Fruit fly (Drosophila melanogaster): ENCODE results near the gene CG10874.

dm6 chr2L:2173604-2174003 is 18.6 kb downstream of the CG10874 start:
- no peak for TF ChIP-seq CG9948 (tag; optimal IDR thresholded peaks at IDR 0.05)
- TF ChIP-seq rn (GFP tag; IDR thresholded peaks at IDR 0.05) = no peak
- no peak for TF ChIP-seq Pif1A (GFP tag; optimal IDR thresholded peaks at IDR 0.05)
- TF ChIP-seq CG15710 (tag; optimal IDR thresholded peaks at IDR 0.05) = no peak
- no peak for TF ChIP-seq CG12605 (GFP tag; IDR thresholded peaks at IDR 0.05)
- TF ChIP-seq Snoo (tag; optimal IDR thresholded peaks at IDR 0.05) = no peak
- no peak for TF ChIP-seq CG10348 (GFP tag; IDR thresholded peaks at IDR 0.05)
- TF ChIP-seq CG8159 (tag; optimal IDR thresholded peaks at IDR 0.05) = no peak
- no peak for TF ChIP-seq CG13204 (GFP tag; optimal IDR thresholded peaks at IDR 0.05)
- TF ChIP-seq gl (tag; optimal IDR thresholded peaks at IDR 0.05) = no peak
- no peak for TF ChIP-seq CG14655 (GFP tag; optimal IDR thresholded peaks at IDR 0.05)
- no peak for TF ChIP-seq Ets98B (GFP tag; IDR thresholded peaks at IDR 0.05)
